Fruit fly (Drosophila melanogaster) whole organism, embryonic: ENCODE results near the gene Rpn9.

Experiments used
- Antp ChIP-seq: fragments of 200-800 bp; sonication (Bioruptor generic); optimal IDR thresholded peaks from 3 replicates; lab custom pipeline; 2016; ENCODE audit warnings: missing biosample characterization, missing genetic modification characterization
- CG11504 ChIP-seq: fragments of 200-800 bp; sonication (Bioruptor generic); optimal IDR thresholded peaks from 3 replicates; lab custom pipeline; 2019; ENCODE audit warnings: missing biosample characterization, mild to moderate bottlenecking, missing genetic modification characterization, moderate library complexity
- CG11695 ChIP-seq: fragments of 200-800 bp; sonication (Bioruptor generic); IDR thresholded peaks from 3 replicates; pipeline ENCODE4 v1.3.6; 2022; ENCODE audit warnings: missing biosample characterization, missing genetic modification characterization
- CG11723 ChIP-seq: fragments of 200-800 bp; sonication (Bioruptor generic); optimal IDR thresholded peaks from 2 replicates; lab custom pipeline; 2017; ENCODE audit warnings: missing biosample characterization, mild to moderate bottlenecking, missing genetic modification characterization
- CG12155 ChIP-seq: fragments of 200-800 bp; sonication (Bioruptor generic); optimal IDR thresholded peaks from 3 replicates; lab custom pipeline; 2016; ENCODE audit warnings: missing biosample characterization, missing genetic modification characterization
- CG12391 ChIP-seq: fragments of 200-800 bp; sonication (Bioruptor generic); optimal IDR thresholded peaks from 3 replicates; lab custom pipeline; 2018; ENCODE audit warnings: missing biosample characterization, mild to moderate bottlenecking, missing genetic modification characterization, moderate library complexity
- CG12769 ChIP-seq: fragments of 200-800 bp; sonication (Bioruptor generic); optimal IDR thresholded peaks from 2 replicates; lab custom pipeline; 2019; ENCODE audit warnings: missing biosample characterization, mild to moderate bottlenecking, missing genetic modification characterization, moderate library complexity
- CG1529 ChIP-seq: fragments of 200-800 bp; sonication (Bioruptor generic); optimal IDR thresholded peaks from 3 replicates; lab custom pipeline; 2018; ENCODE audit warnings: missing biosample characterization, missing genetic modification characterization
- CG15601 ChIP-seq: fragments of 200-800 bp; sonication (Bioruptor generic); optimal IDR thresholded peaks from 3 replicates; lab custom pipeline; 2019; ENCODE audit warnings: missing biosample characterization, mild to moderate bottlenecking, missing genetic modification characterization, moderate library complexity
- CG17359 ChIP-seq: fragments of 200-800 bp; sonication (Bioruptor generic); optimal IDR thresholded peaks from 3 replicates; lab custom pipeline; 2018; ENCODE audit warnings: missing biosample characterization, mild to moderate bottlenecking, missing genetic modification characterization, moderate library complexity
- CG1792 ChIP-seq: fragments of 200-800 bp; sonication (Bioruptor generic); optimal IDR thresholded peaks from 2 replicates; lab custom pipeline; 2016; ENCODE audit warnings: missing biosample characterization, missing genetic modification characterization
- CG3065 ChIP-seq: fragments of 200-800 bp; sonication (Bioruptor generic); optimal IDR thresholded peaks from 2 replicates; lab custom pipeline; 2016; ENCODE audit warnings: missing biosample characterization, missing genetic modification characterization
- CG32767 ChIP-seq: fragments of 200-800 bp; sonication (Bioruptor generic); IDR thresholded peaks from 2 replicates; pipeline ENCODE4 v1.3.6; 2022; ENCODE audit warnings: missing biosample characterization, missing genetic modification characterization
- CG32772 ChIP-seq: fragments of 200-800 bp; sonication (Bioruptor generic); IDR thresholded peaks from 2 replicates; pipeline ENCODE4 v1.3.6; 2022; ENCODE audit warnings: missing biosample characterization, missing genetic modification characterization
- CG3726 ChIP-seq: fragments of 200-800 bp; sonication (Bioruptor generic); IDR thresholded peaks from 3 replicates; pipeline ENCODE4, ENCODE4 v1.3.6; 2022; ENCODE audit warnings: missing biosample characterization, missing genetic modification characterization
- CG4282 ChIP-seq: fragments of 200-800 bp; sonication (Bioruptor generic); optimal IDR thresholded peaks from 2 replicates; lab custom pipeline; 2016; ENCODE audit warnings: missing biosample characterization, missing genetic modification characterization
- CG6654 ChIP-seq: fragments of 200-800 bp; sonication (Bioruptor generic); optimal IDR thresholded peaks from 2 replicates; lab custom pipeline; 2017; ENCODE audit warnings: missing biosample characterization, mild to moderate bottlenecking, missing genetic modification characterization
- CG9609 ChIP-seq: fragments of 200-800 bp; sonication (Bioruptor generic); optimal IDR thresholded peaks from 3 replicates; lab custom pipeline; 2016; ENCODE audit warnings: missing biosample characterization, missing genetic modification characterization
- CG9932 ChIP-seq: fragments of 200-800 bp; sonication (Bioruptor generic); IDR thresholded peaks from 2 replicates; pipeline ENCODE4 v1.3.6; 2022; ENCODE audit warnings: missing biosample characterization, missing genetic modification characterization
- Dfd ChIP-seq, 2 experiments: fragments of >200 bp; optimal IDR thresholded peaks; 2 replicates each; lab custom pipeline; 2017; ENCODE audit warnings: missing biosample characterization in 2 of 2, missing genetic modification characterization in 2 of 2
- Elba2 ChIP-seq: fragments of 200-800 bp; sonication (Bioruptor generic); optimal IDR thresholded peaks from 3 replicates; lab custom pipeline; 2016; ENCODE audit warnings: missing biosample characterization, missing genetic modification characterization
- Fer2 ChIP-seq: fragments of 200-800 bp; sonication (Bioruptor generic); optimal IDR thresholded peaks from 2 replicates; lab custom pipeline; 2018; ENCODE audit warnings: missing biosample characterization, mild to moderate bottlenecking, missing genetic modification characterization, moderate library complexity
- HLH4C ChIP-seq: fragments of 200-800 bp; sonication (Bioruptor generic); IDR thresholded peaks from 3 replicates; pipeline ENCODE4 v1.3.6; 2022; ENCODE audit warnings: missing biosample characterization, missing genetic modification characterization; ENCODE audit not compliant: partially characterized antibody
- Hr3 ChIP-seq: fragments of 200-800 bp; sonication (Bioruptor generic); optimal IDR thresholded peaks from 3 replicates; lab custom pipeline; 2016; ENCODE audit warnings: missing biosample characterization, missing genetic modification characterization
- Meics ChIP-seq: fragments of 200-800 bp; sonication (Bioruptor generic); optimal IDR thresholded peaks from 2 replicates; lab custom pipeline; 2017; ENCODE audit warnings: missing biosample characterization, mild to moderate bottlenecking, missing genetic modification characterization
- Opbp ChIP-seq: fragments of 200-800 bp; sonication (Bioruptor generic); IDR thresholded peaks from 3 replicates; pipeline ENCODE4 v1.3.6; 2022; ENCODE audit warnings: missing biosample characterization, missing genetic modification characterization; ENCODE audit not compliant: partially characterized antibody
- PHDP ChIP-seq: fragments of 200-800 bp; sonication (Bioruptor generic); optimal IDR thresholded peaks from 3 replicates; lab custom pipeline; 2018; ENCODE audit warnings: missing biosample characterization, mild to moderate bottlenecking, missing genetic modification characterization, moderate library complexity
- Tbp ChIP-seq: fragments of >200 bp; optimal IDR thresholded peaks from 2 replicates; lab custom pipeline; 2018; ENCODE audit warnings: missing biosample characterization, missing genetic modification characterization
- abd-A ChIP-seq: fragments of 200-800 bp; sonication (Bioruptor generic); optimal IDR thresholded peaks from 3 replicates; lab custom pipeline; 2019; ENCODE audit warnings: missing biosample characterization, mild to moderate bottlenecking, missing genetic modification characterization, moderate library complexity
- ara ChIP-seq: fragments of 200-800 bp; sonication (Bioruptor generic); IDR thresholded peaks from 2 replicates; pipeline ENCODE4 v1.3.6; 2022; ENCODE audit warnings: missing biosample characterization, missing genetic modification characterization
- bbx ChIP-seq: fragments of 200-800 bp; sonication (Bioruptor generic); IDR thresholded peaks from 2 replicates; pipeline ENCODE4 v1.3.6; 2022; ENCODE audit warnings: missing biosample characterization, missing genetic modification characterization; ENCODE audit not compliant: partially characterized antibody
- bigmax ChIP-seq: fragments of 200-800 bp; sonication (Bioruptor generic); optimal IDR thresholded peaks from 2 replicates; lab custom pipeline; 2018; ENCODE audit warnings: missing biosample characterization, mild to moderate bottlenecking, missing genetic modification characterization
- cad ChIP-seq: fragments of >200 bp; optimal IDR thresholded peaks from 2 replicates; lab custom pipeline; 2017; ENCODE audit warnings: missing biosample characterization, missing genetic modification characterization
- chinmo ChIP-seq: fragments of 200-800 bp; sonication (Bioruptor generic); IDR thresholded peaks from 4 replicates; pipeline ENCODE4 v1.3.6; 2022; ENCODE audit warnings: missing biosample characterization, missing genetic modification characterization; ENCODE audit not compliant: partially characterized antibody
- chn ChIP-seq: fragments of 200-800 bp; sonication (Bioruptor generic); optimal IDR thresholded peaks from 2 replicates; lab custom pipeline; 2016; ENCODE audit warnings: missing biosample characterization, missing genetic modification characterization
- ewg ChIP-seq: fragments of 200-800 bp; sonication (Bioruptor generic); optimal IDR thresholded peaks from 3 replicates; lab custom pipeline; 2017; ENCODE audit warnings: mild to moderate bottlenecking, missing biosample characterization, missing genetic modification reagents, missing genetic modification characterization
- fd64A ChIP-seq: fragments of 200-800 bp; sonication (Bioruptor generic); optimal IDR thresholded peaks from 3 replicates; lab custom pipeline; 2018; ENCODE audit warnings: missing biosample characterization, mild to moderate bottlenecking, missing genetic modification characterization
- gcm2 ChIP-seq: fragments of 200-800 bp; sonication (Bioruptor generic); optimal IDR thresholded peaks from 2 replicates; lab custom pipeline; 2016; ENCODE audit warnings: missing biosample characterization, missing genetic modification characterization
- gfzf ChIP-seq: fragments of 200-800 bp; sonication (Bioruptor generic); optimal IDR thresholded peaks from 2 replicates; lab custom pipeline; 2016; ENCODE audit warnings: missing biosample characterization, mild to moderate bottlenecking, missing genetic modification characterization, moderate library complexity
- grn ChIP-seq: fragments of 200-800 bp; sonication (Bioruptor generic); optimal IDR thresholded peaks from 3 replicates; lab custom pipeline; 2017; ENCODE audit warnings: missing biosample characterization, missing genetic modification characterization
- gro ChIP-seq: fragments of 200-800 bp; sonication (Bioruptor generic); optimal IDR thresholded peaks from 2 replicates; lab custom pipeline; 2016; ENCODE audit warnings: missing biosample characterization, missing genetic modification characterization
- nerfin-1 ChIP-seq: fragments of 200-800 bp; sonication (Bioruptor generic); optimal IDR thresholded peaks from 3 replicates; lab custom pipeline; 2019; ENCODE audit warnings: missing biosample characterization, mild to moderate bottlenecking, missing genetic modification characterization, moderate library complexity
- otp ChIP-seq: fragments of 200-800 bp; sonication (Bioruptor generic); IDR thresholded peaks from 3 replicates; pipeline ENCODE4, ENCODE4 v1.3.6; 2022; ENCODE audit warnings: missing biosample characterization, missing genetic modification characterization
- p53 ChIP-seq: fragments of 200-800 bp; sonication (Bioruptor generic); optimal IDR thresholded peaks from 2 replicates; lab custom pipeline; 2016; ENCODE audit warnings: missing biosample characterization, missing genetic modification characterization
- rib ChIP-seq: fragments of 200-800 bp; sonication (Bioruptor generic); IDR thresholded peaks from 2 replicates; pipeline ENCODE4 v1.3.6; 2022; ENCODE audit warnings: missing biosample characterization, missing genetic modification characterization
- ro ChIP-seq: fragments of 200-800 bp; sonication (Bioruptor generic); IDR thresholded peaks from 2 replicates; pipeline ENCODE4 v1.3.6; 2022; ENCODE audit warnings: missing biosample characterization, missing genetic modification characterization
- run ChIP-seq: fragments of 200-800 bp; sonication (Bioruptor generic); optimal IDR thresholded peaks from 3 replicates; lab custom pipeline; 2018; ENCODE audit warnings: missing biosample characterization, mild to moderate bottlenecking, missing genetic modification characterization
- tap ChIP-seq: fragments of 200-800 bp; optimal IDR thresholded peaks from 3 replicates; lab custom pipeline; 2019; ENCODE audit warnings: missing biosample characterization, mild to moderate bottlenecking, missing genetic modification characterization, moderate library complexity
- tna ChIP-seq: fragments of 200-800 bp; sonication (Bioruptor generic); IDR thresholded peaks from 2 replicates; pipeline ENCODE4 v1.3.6; 2022; ENCODE audit warnings: missing biosample characterization, missing genetic modification characterization; ENCODE audit not compliant: partially characterized antibody

Rpn9 gene

DNA sequence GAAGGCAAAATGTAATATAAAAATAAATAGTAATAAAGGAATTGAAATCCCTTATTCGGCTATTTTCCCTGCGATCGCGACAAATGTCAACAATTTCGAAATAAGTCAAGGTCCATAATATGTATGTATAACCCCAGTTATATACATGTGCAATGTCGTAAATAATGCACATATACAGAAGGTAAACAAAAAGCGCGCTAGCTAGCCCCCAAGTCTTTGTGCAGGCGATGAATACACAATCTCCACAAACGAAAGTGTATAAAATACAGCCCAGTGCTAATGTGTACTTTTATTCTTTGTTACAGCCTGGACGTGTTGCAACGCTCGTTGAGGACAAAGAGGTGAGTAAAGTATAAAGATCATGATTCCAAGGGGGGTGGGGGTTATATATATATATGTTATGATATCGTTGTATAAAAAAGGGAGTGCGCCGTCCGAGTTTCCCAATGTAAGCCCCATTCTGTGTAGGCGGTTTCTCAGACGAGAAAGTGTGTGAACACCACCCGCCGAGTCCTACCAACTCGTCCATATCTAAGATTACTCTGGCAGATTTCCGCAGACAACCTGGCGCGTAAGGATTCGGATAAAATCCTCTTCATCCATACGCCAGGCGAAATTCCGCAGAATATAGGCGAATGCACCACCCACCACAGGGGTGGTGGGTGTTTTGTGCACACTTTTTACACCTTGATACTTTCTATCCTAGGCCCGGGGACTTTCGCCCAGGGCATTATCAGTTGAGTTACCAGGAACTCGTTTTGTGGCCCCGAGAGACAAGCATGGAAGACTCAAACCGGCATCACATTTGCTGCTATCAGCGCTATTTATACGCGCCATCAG is 3.4 kb downstream of the Rpn9 start (continued):
- TF ChIP-seq CG12769 (peak; percentile 98), CG15601 (tag; lab: Kevin White, UChicago) (peak; percentile 36), abd-A (tag; lab: Kevin White, UChicago) (peak; percentile 24), CG1529 (GFP tag; lab: Kevin White, UChicago) (no peak), cad (GFP tag; lab: Kevin White, UChicago) (peak; percentile 5), fd64A (GFP tag; lab: Kevin White, UChicago) (no peak), CG32772 (no peak), rib (GFP tag; lab: Robert Waterston, UW) (peak; percentile 93), CG3726 (GFP tag; lab: Robert Waterston, UW) (no peak), Meics (GFP tag; lab: Kevin White, UChicago) (no peak), Dfd (GFP tag; optimal IDR thresholded peaks at IDR 0.05; lab: Kevin White, UChicago) (no peak), gcm2 (GFP tag; lab: Kevin White, UChicago) (no peak), chn (peak; percentile 88), Elba2 (GFP tag; lab: Kevin White, UChicago) (no peak), Opbp (GFP tag; lab: Robert Waterston, UW) (peak; percentile 75), grn (GFP tag; lab: Kevin White, UChicago) (peak; percentile 50), chinmo (peak; percentile 99), Hr3 (GFP tag; lab: Kevin White, UChicago) (no peak), CG3065 (GFP tag; lab: Kevin White, UChicago) (no peak), ro (no peak), CG32767 (GFP tag; lab: Robert Waterston, UW) (no peak), CG17359 (no peak), gro (GFP tag; lab: Kevin White, UChicago) (no peak), p53 (GFP tag; lab: Kevin White, UChicago) (no peak), otp (GFP tag; lab: Robert Waterston, UW) (no peak), ara (GFP tag; lab: Robert Waterston, UW) (0 out of 2 replicates have a peak, but pooled peaks have one; percentile 8), ewg (GFP tag; lab: Kevin White, UChicago) (no peak), CG9609 (GFP tag; lab: Kevin White, UChicago) (no peak), Tbp (GFP tag; lab: Kevin White, UChicago) (peak; percentile 99), Fer2 (no peak), CG11504 (tag; lab: Kevin White, UChicago) (peak; percentile 6), CG12155 (GFP tag; lab: Kevin White, UChicago) (no peak), CG11723 (GFP tag; lab: Kevin White, UChicago) (no peak), gfzf (GFP tag; lab: Kevin White, UChicago) (no peak), PHDP (tag; lab: Kevin White, UChicago) (peak; percentile 4), CG4282 (GFP tag; lab: Kevin White, UChicago) (no peak), bigmax (GFP tag; lab: Kevin White, UChicago) (no peak), bbx (GFP tag; lab: Robert Waterston, UW) (peak; percentile 78), tna (GFP tag; lab: Robert Waterston, UW) (peak; percentile 81), Antp (no peak), CG11695 (peak; percentile 18; the same call in 1 of the 3 replicates), nerfin-1 (tag; lab: Kevin White, UChicago) (peak; percentile 65), HLH4C (GFP tag; lab: Robert Waterston, UW) (peak; percentile 64), tap (tag; lab: Kevin White, UChicago) (no peak), run (tag; lab: Kevin White, UChicago) (no peak), CG1792 (GFP tag; lab: Kevin White, UChicago) (no peak), CG6654 (no peak), CG9932 (GFP tag; lab: Robert Waterston, UW) (0 out of 2 replicates have a peak, but pooled peaks have one; percentile 12), CG12391 (tag; lab: Kevin White, UChicago) (no peak)
